Fruit fly (Drosophila melanogaster) Kc167 (cell line): ENCODE measurements around the gene mRpL48.

Experiments
- h ChIP-seq: fragments of >200 bp; optimal IDR thresholded peaks from 3 replicates; lab custom pipeline; 2018; ENCODE audit warnings: missing external identifiers
- psq ChIP-seq: fragments of >200 bp; optimal IDR thresholded peaks from 2 replicates; lab custom pipeline; 2017; ENCODE audit warnings: missing external identifiers

dm6 chr2L:1729607-1730011 is 19.3 kb downstream of the mRpL48 start, which contains the start of the genes Eno and CG31937:
- TF ChIP-seq h (lab: Kevin White, UChicago) (no peak), psq (lab: Kevin White, UChicago) (no peak)
